Worm (Caenorhabditis elegans) whole organism, L2 larva: ENCODE data around the gene dhs-5.
A peak's percentile ranks its signal among the peaks of the same experiment; 100 is the strongest.

Experiments used
- Y55F3AM.14 ChIP-seq: fragments of 200-800 bp; sonication (Bioruptor generic); optimal IDR thresholded peaks from 2 replicates; lab custom pipeline; 2018; ENCODE audit warnings: mild to moderate bottlenecking, missing genetic modification characterization, missing compliant biosample characterization
- aly-2 ChIP-seq: fragments of 150-350 bp; optimal IDR thresholded peaks from 2 replicates; lab custom pipeline; 2014; ENCODE audit warnings: missing biosample characterization, missing genetic modification characterization
- egl-27 ChIP-seq: sonication (generic microtip); optimal IDR thresholded peaks from 3 replicates; lab custom pipeline; 2017; ENCODE audit warnings: missing biosample characterization, missing genetic modification reagents, missing genetic modification characterization
- elt-3 ChIP-seq: sonication (generic microtip); optimal IDR thresholded peaks from 2 replicates; lab custom pipeline; 2017; ENCODE audit warnings: missing biosample characterization, missing genetic modification characterization
- fos-1 ChIP-seq: fragments of 150-350 bp; optimal IDR thresholded peaks from 2 replicates; lab custom pipeline; 2014; ENCODE audit warnings: missing biosample characterization, missing genetic modification characterization
- lin-13 ChIP-seq: fragments of 150-350 bp; optimal IDR thresholded peaks from 2 replicates; lab custom pipeline; 2014; ENCODE audit warnings: missing biosample characterization, missing genetic modification reagents, missing genetic modification characterization
- nhr-10 ChIP-seq: sonication (generic microtip); optimal IDR thresholded peaks from 2 replicates; lab custom pipeline; 2017; ENCODE audit warnings: missing biosample characterization, missing genetic modification characterization
- nhr-11 ChIP-seq: fragments of 150-350 bp; optimal IDR thresholded peaks from 2 replicates; lab custom pipeline; 2014; ENCODE audit warnings: missing biosample characterization, missing genetic modification characterization
- nhr-25 ChIP-seq: fragments of 150-350 bp; sonication (generic microtip); optimal IDR thresholded peaks from 3 replicates; lab custom pipeline; 2014; ENCODE audit warnings: missing biosample characterization, missing genetic modification characterization
- skn-1 ChIP-seq: sonication (generic microtip); optimal IDR thresholded peaks from 2 replicates; lab custom pipeline; 2017; ENCODE audit warnings: missing biosample characterization, missing genetic modification characterization
- sma-3 ChIP-seq: sonication (generic microtip); optimal IDR thresholded peaks from 2 replicates; lab custom pipeline; 2016; ENCODE audit warnings: missing genetic modification reagents, missing genetic modification characterization, missing compliant biosample characterization
- snpc-4 ChIP-seq: fragments of 150-350 bp; optimal IDR thresholded peaks from 2 replicates; lab custom pipeline; 2014; ENCODE audit warnings: missing biosample characterization, missing genetic modification characterization
- unc-55 ChIP-seq: fragments of 150-350 bp; sonication (generic microtip); optimal IDR thresholded peaks from 3 replicates; lab custom pipeline; 2014; ENCODE audit warnings: missing biosample characterization, missing genetic modification reagents, missing genetic modification characterization
- unc-62 ChIP-seq: fragments of 150-350 bp; optimal IDR thresholded peaks from 2 replicates; lab custom pipeline; 2014; ENCODE audit warnings: missing biosample characterization, missing genetic modification reagents, missing genetic modification characterization

- TF ChIP-seq skn-1 (tag; lab: Kevin White, UChicago) (no peak), sma-3 (GFP tag; lab: Kevin White, UChicago) (no peak), nhr-10 (tag; lab: Kevin White, UChicago) (no peak), lin-13 (peak; percentile 5), Y55F3AM.14 (GFP tag; lab: Kevin White, UChicago) (no peak), unc-55 (GFP tag; lab: Kevin White, UChicago) (no peak), aly-2 (tag; lab: Kevin White, UChicago) (no peak), elt-3 (no peak), fos-1 (tag; lab: Kevin White, UChicago) (no peak), nhr-11 (tag; lab: Kevin White, UChicago) (no peak), unc-62 (GFP tag; lab: Kevin White, UChicago) (no peak), egl-27 (tag; lab: Kevin White, UChicago) (no peak), snpc-4 (no peak), nhr-25 (tag; lab: Kevin White, UChicago) (no peak)
Measured at ce11 chrII:5429522-5430257, 24.0 kb upstream of the dhs-5 start, which contains the start of the genes F07F6.4 and F07F6.2.
